Worm (Caenorhabditis elegans): ENCODE results near the gene F20D12.12.

DNA sequence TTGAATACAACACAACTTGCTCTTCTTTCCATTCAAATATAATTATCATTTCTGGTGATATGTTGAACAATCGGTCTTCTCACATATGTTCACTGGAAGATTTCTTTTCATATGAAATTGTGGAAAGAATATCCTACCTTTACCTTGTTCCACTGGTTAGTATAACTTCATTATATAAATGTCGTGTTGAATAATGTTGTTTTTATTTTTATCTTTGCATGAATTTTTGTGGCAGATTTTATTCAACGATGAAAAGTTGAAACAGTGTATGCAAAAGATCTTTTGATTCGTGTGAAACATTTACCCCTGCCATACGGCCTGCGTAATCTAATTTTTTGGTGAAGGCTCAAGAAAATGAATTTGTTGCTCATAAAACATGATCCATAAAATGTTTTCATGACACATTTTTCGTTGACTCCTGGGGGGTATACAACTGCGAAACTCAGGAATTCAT, 14.7 kb downstream of the F20D12.12 start:
- TF ChIP-seq flt-1 (GFP tag; IDR thresholded peaks at IDR 0.05), result no peak
- no peak for TF ChIP-seq pes-1 (GFP tag; IDR thresholded peaks at IDR 0.05)
- TF ChIP-seq ama-1 (optimal IDR thresholded peaks at IDR 0.05), result no peak
- no peak for TF ChIP-seq tbx-37 (GFP tag; conservative IDR thresholded peaks at IDR 0.05)
- no peak for TF ChIP-seq ceh-36 (tag; optimal IDR thresholded peaks at IDR 0.05)
- no peak for TF ChIP-seq hmbx-1 (tag; optimal IDR thresholded peaks at IDR 0.05)
- no peak for TF ChIP-seq sea-1 (GFP tag; conservative IDR thresholded peaks at IDR 0.05)
- TF ChIP-seq hnd-1 (tag; optimal IDR thresholded peaks at IDR 0.05), result no peak
- no peak for TF ChIP-seq tbx-11 (GFP tag; IDR thresholded peaks at IDR 0.05)
- TF ChIP-seq ets-7 (tag; optimal IDR thresholded peaks at IDR 0.05), result no peak
- TF ChIP-seq B0310.2 (tag; optimal IDR thresholded peaks at IDR 0.05), result no peak
- no peak for TF ChIP-seq scrt-1 (GFP tag; IDR thresholded peaks at IDR 0.05)
- TF ChIP-seq aly-1 (tag; optimal IDR thresholded peaks at IDR 0.05), result no peak
- TF ChIP-seq tra-4 (tag; optimal IDR thresholded peaks at IDR 0.05), result no peak

Measured in whole organism, early embryonic.